Worm (Caenorhabditis elegans) whole organism, L2 larva: ENCODE measurements around the gene cpr-5.

Experiments
- ZK546.5 ChIP-seq: sonication (generic microtip); optimal IDR thresholded peaks from 2 replicates; lab custom pipeline; 2017; ENCODE audit warnings: missing biosample characterization, missing genetic modification characterization
- ceh-16 ChIP-seq: fragments of 150-350 bp; optimal IDR thresholded peaks from 2 replicates; lab custom pipeline; 2014; ENCODE audit warnings: missing biosample characterization, missing genetic modification characterization
- ceh-82 ChIP-seq: fragments of 150-350 bp; optimal IDR thresholded peaks from 2 replicates; lab custom pipeline; 2014; ENCODE audit warnings: missing biosample characterization, missing genetic modification characterization
- egl-27 ChIP-seq: sonication (generic microtip); optimal IDR thresholded peaks from 3 replicates; lab custom pipeline; 2017; ENCODE audit warnings: missing biosample characterization, missing genetic modification reagents, missing genetic modification characterization
- elt-1 ChIP-seq: fragments of 150-350 bp; optimal IDR thresholded peaks from 2 replicates; lab custom pipeline; 2014; ENCODE audit warnings: missing biosample characterization, missing genetic modification characterization
- elt-3 ChIP-seq: sonication (generic microtip); optimal IDR thresholded peaks from 2 replicates; lab custom pipeline; 2017; ENCODE audit warnings: missing biosample characterization, missing genetic modification characterization
- lsy-2 ChIP-seq, 2 experiments: fragments of 150-350 bp in 1 of 2; sonication (generic microtip) in 1 of 2; optimal IDR thresholded peaks; 2 replicates each; lab custom pipeline; 2014 to 2017; ENCODE audit warnings: missing biosample characterization in 2 of 2, missing genetic modification characterization in 2 of 2
- nhr-237 ChIP-seq: fragments of 150-350 bp; optimal IDR thresholded peaks from 2 replicates; lab custom pipeline; 2014; ENCODE audit warnings: missing biosample characterization, missing genetic modification characterization
- peb-1 ChIP-seq: fragments of 150-350 bp; optimal IDR thresholded peaks from 2 replicates; lab custom pipeline; 2014; ENCODE audit warnings: missing biosample characterization, missing genetic modification characterization
- unc-62 ChIP-seq: fragments of 150-350 bp; optimal IDR thresholded peaks from 2 replicates; lab custom pipeline; 2014; ENCODE audit warnings: missing biosample characterization, missing genetic modification reagents, missing genetic modification characterization
- ztf-11 ChIP-seq: sonication (generic microtip); optimal IDR thresholded peaks from 2 replicates; lab custom pipeline; 2017; ENCODE audit warnings: missing biosample characterization, missing genetic modification characterization
- ztf-4 ChIP-seq: fragments of 150-350 bp; optimal IDR thresholded peaks from 2 replicates; lab custom pipeline; 2014; ENCODE audit warnings: missing biosample characterization, missing genetic modification characterization

DNA sequence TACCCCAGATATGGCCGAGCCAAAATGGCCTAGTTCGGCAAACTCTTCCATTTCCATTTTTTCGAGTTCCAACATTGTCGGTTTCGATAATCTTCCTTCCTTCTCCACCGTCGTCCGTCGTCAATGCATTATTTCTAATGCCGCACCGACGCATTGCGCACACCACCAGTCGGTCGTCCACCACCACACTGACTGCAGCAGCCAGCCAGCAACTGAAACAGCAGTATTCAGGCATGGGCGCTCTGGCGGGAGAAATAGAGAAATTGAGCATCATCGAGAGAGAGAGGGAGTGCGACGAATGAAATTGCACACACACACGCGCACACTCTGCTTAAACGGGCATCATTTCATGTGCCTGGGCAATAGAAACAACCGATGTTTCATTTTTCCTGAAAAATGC, 20.1 kb upstream of the cpr-5 start:
- TF ChIP-seq nhr-237 (tag; lab: Kevin White, UChicago) (no peak), lsy-2 (tag; optimal IDR thresholded peaks at IDR 0.05; lab: Kevin White, UChicago) (peak; percentile 10 to 42), ztf-11 (no peak), unc-62 (no peak), elt-1 (tag; lab: Kevin White, UChicago) (no peak), ZK546.5 (no peak), ceh-16 (tag; lab: Kevin White, UChicago) (no peak), ceh-82 (tag; lab: Kevin White, UChicago) (no peak), ztf-4 (tag; lab: Kevin White, UChicago) (peak; percentile 52), egl-27 (tag; lab: Kevin White, UChicago) (peak; percentile 50), elt-3 (tag; lab: Kevin White, UChicago) (no peak), peb-1 (tag; lab: Kevin White, UChicago) (no peak)
